Fruit fly (Drosophila melanogaster): ENCODE results near the gene CG10877.

The CG10877 gene

dm6 chr3R:20587630-20588479, 24.0 kb upstream of the CG10877 start, which contains the start of gene Septin2 (continued):
- TF ChIP-seq CG17568 (GFP tag; optimal IDR thresholded peaks at IDR 0.05), result peak; percentile 77
- peak; percentile 41; the same call in 1 of the 2 replicates for TF ChIP-seq CG4730 (GFP tag; IDR thresholded peaks at IDR 0.05)
- TF ChIP-seq ATbp (GFP tag; optimal IDR thresholded peaks at IDR 0.05), result peak; percentile 86
- TF ChIP-seq stwl (tag; optimal IDR thresholded peaks at IDR 0.05), result no peak
- TF ChIP-seq Sox102F (GFP tag; optimal IDR thresholded peaks at IDR 0.05), result peak; percentile 82
- TF ChIP-seq mam (GFP tag; optimal IDR thresholded peaks at IDR 0.05), result peak; percentile 22
- peak; percentile 78 for TF ChIP-seq CG13296 (GFP tag; optimal IDR thresholded peaks at IDR 0.05)
- TF ChIP-seq CG16863 (GFP tag; optimal IDR thresholded peaks at IDR 0.05), result peak; percentile 80
- 0 out of 3 replicates have a peak, but pooled peaks have one; percentile 18 for TF ChIP-seq sr (GFP tag; IDR thresholded peaks at IDR 0.05)
- peak; percentile 73 for TF ChIP-seq CG8359 (GFP tag; optimal IDR thresholded peaks at IDR 0.05; ENCODE audit: borderline replicate concordance)
- TF ChIP-seq CG6689 (GFP tag; IDR thresholded peaks at IDR 0.05), result peak; percentile 75
- TF ChIP-seq CG31224 (GFP tag; IDR thresholded peaks at IDR 0.05), result no peak
- peak; percentile 80 for TF ChIP-seq CG13424 (tag; optimal IDR thresholded peaks at IDR 0.05)
- no peak for TF ChIP-seq CG6791 (GFP tag; IDR thresholded peaks at IDR 0.05; ENCODE audit: partially characterized antibody)
- TF ChIP-seq abd-A (tag; optimal IDR thresholded peaks at IDR 0.05), result no peak
- peak; percentile 79 for TF ChIP-seq Blimp-1 (GFP tag; optimal IDR thresholded peaks at IDR 0.05)
- peak; percentile 47; the same call in 1 of the 2 replicates for TF ChIP-seq ranshi (GFP tag; IDR thresholded peaks at IDR 0.05)
- TF ChIP-seq CG8281 (tag; optimal IDR thresholded peaks at IDR 0.05), result peak; percentile 53
- TF ChIP-seq vfl (GFP tag; optimal IDR thresholded peaks at IDR 0.05), result no peak
- no peak for TF ChIP-seq H2.0 (GFP tag; IDR thresholded peaks at IDR 0.05)
- peak; percentile 42; the same call in 1 of the 3 replicates for TF ChIP-seq CG14050 (GFP tag; IDR thresholded peaks at IDR 0.05)
- no peak for TF ChIP-seq Dref (GFP tag; IDR thresholded peaks at IDR 0.05)
- peak; percentile 59 for TF ChIP-seq unpg (GFP tag; optimal IDR thresholded peaks at IDR 0.05)
- TF ChIP-seq Hmx (GFP tag; optimal IDR thresholded peaks at IDR 0.05), result peak; percentile 12
- no peak for TF ChIP-seq CG17912 (GFP tag; optimal IDR thresholded peaks at IDR 0.05)
- TF ChIP-seq CG9817 (tag; optimal IDR thresholded peaks at IDR 0.05), result peak; percentile 34
- TF ChIP-seq ewg (GFP tag; optimal IDR thresholded peaks at IDR 0.05), result peak; percentile 70
- TF ChIP-seq bbx (GFP tag; IDR thresholded peaks at IDR 0.05; ENCODE audit: partially characterized antibody), result no peak
- TF ChIP-seq CG12299 (tag; optimal IDR thresholded peaks at IDR 0.05), result peak; percentile 34
- TF ChIP-seq ro (GFP tag; IDR thresholded peaks at IDR 0.05), result no peak
- TF ChIP-seq sob (GFP tag; IDR thresholded peaks at IDR 0.05), result no peak
- TF ChIP-seq Fer2 (tag; optimal IDR thresholded peaks at IDR 0.05), result no peak
- TF ChIP-seq insv (GFP tag; optimal IDR thresholded peaks at IDR 0.05), result peak in 1 of 2 experiments; percentile 21
- peak; percentile 55 for TF ChIP-seq CG13624 (GFP tag; optimal IDR thresholded peaks at IDR 0.05)
- peak; percentile 53 for TF ChIP-seq Camta (GFP tag; optimal IDR thresholded peaks at IDR 0.05)
- TF ChIP-seq exex (tag; optimal IDR thresholded peaks at IDR 0.05), result no peak
- no peak; the same call in 1 of the 2 replicates for TF ChIP-seq amos (GFP tag; IDR thresholded peaks at IDR 0.05; ENCODE audit: partially characterized antibody)
- no peak for TF ChIP-seq CG43689 (GFP tag; IDR thresholded peaks at IDR 0.05)
- peak; percentile 46 for TF ChIP-seq NC2α (GFP tag; optimal IDR thresholded peaks at IDR 0.05)
- TF ChIP-seq CG6654 (GFP tag; optimal IDR thresholded peaks at IDR 0.05), result peak; percentile 69
- TF ChIP-seq al (GFP tag; IDR thresholded peaks at IDR 0.05), result no peak
- TF ChIP-seq gfzf (GFP tag; optimal IDR thresholded peaks at IDR 0.05), result peak; percentile 72
- TF ChIP-seq gce (GFP tag; IDR thresholded peaks at IDR 0.05), result no peak
- TF ChIP-seq Awh (GFP tag; IDR thresholded peaks at IDR 0.05), result peak; percentile 51; the same call in 1 of the 2 replicates
- no peak for TF ChIP-seq CrebB (tag; optimal IDR thresholded peaks at IDR 0.05)
- TF ChIP-seq danr (GFP tag; IDR thresholded peaks at IDR 0.05), result peak; percentile 44; the same call in 1 of the 2 replicates
- TF ChIP-seq gt (GFP tag; IDR thresholded peaks at IDR 0.05), result no peak
- no peak for TF ChIP-seq Dbx (GFP tag; IDR thresholded peaks at IDR 0.05)
